Fruit fly (Drosophila melanogaster) whole organism, embryonic: Measurements from ENCODE around the gene CG5326.

ENCODE experiments used
- Bteb2 ChIP-seq: fragments of 200-800 bp; sonication (Bioruptor generic); optimal IDR thresholded peaks from 2 replicates; lab custom pipeline; 2016; ENCODE audit warnings: missing biosample characterization, missing genetic modification characterization
- CG10147 ChIP-seq: fragments of 200-800 bp; sonication (Bioruptor generic); optimal IDR thresholded peaks from 2 replicates; lab custom pipeline; 2019; ENCODE audit warnings: missing biosample characterization, mild to moderate bottlenecking, missing genetic modification characterization, moderate library complexity
- CG1024 ChIP-seq: fragments of 200-800 bp; sonication (Bioruptor generic); IDR thresholded peaks from 2 replicates; pipeline ENCODE4 v1.3.6; 2022; ENCODE audit warnings: missing biosample characterization, missing genetic modification characterization
- CG11093 ChIP-seq: fragments of 200-800 bp; sonication (Bioruptor generic); IDR thresholded peaks from 3 replicates; pipeline ENCODE4 v1.3.6; 2022; ENCODE audit warnings: missing biosample characterization, missing genetic modification characterization
- CG11696 ChIP-seq: fragments of 200-800 bp; sonication (Bioruptor generic); IDR thresholded peaks from 2 replicates; pipeline ENCODE4 v1.3.6; 2022; ENCODE audit warnings: missing biosample characterization, missing genetic modification characterization
- CG12299 ChIP-seq: fragments of 200-800 bp; sonication (Bioruptor generic); optimal IDR thresholded peaks from 2 replicates; lab custom pipeline; 2018; ENCODE audit warnings: missing biosample characterization, mild to moderate bottlenecking, missing genetic modification characterization
- CG13624 ChIP-seq: fragments of 200-800 bp; sonication (Bioruptor generic); optimal IDR thresholded peaks from 2 replicates; lab custom pipeline; 2016; ENCODE audit warnings: missing biosample characterization, missing genetic modification characterization
- CG13775 ChIP-seq: fragments of 200-800 bp; sonication (Bioruptor generic); optimal IDR thresholded peaks from 3 replicates; lab custom pipeline; 2017; ENCODE audit warnings: missing biosample characterization, mild to moderate bottlenecking, missing genetic modification characterization
- CG13894 ChIP-seq: fragments of 200-800 bp; sonication (Bioruptor generic); optimal IDR thresholded peaks from 3 replicates; lab custom pipeline; 2018; ENCODE audit warnings: missing biosample characterization, mild to moderate bottlenecking, missing genetic modification characterization, moderate library complexity
- CG14441 ChIP-seq: fragments of 200-800 bp; sonication (Bioruptor generic); IDR thresholded peaks from 2 replicates; pipeline ENCODE4 v1.3.6; 2022; ENCODE audit warnings: missing biosample characterization, missing genetic modification characterization
- CG16779 ChIP-seq: fragments of 200-800 bp; sonication (Bioruptor generic); IDR thresholded peaks from 2 replicates; pipeline ENCODE4 v1.3.6; 2022; ENCODE audit warnings: missing biosample characterization, missing genetic modification characterization
- CG17612 ChIP-seq: fragments of 200-800 bp; sonication (Bioruptor generic); IDR thresholded peaks from 2 replicates; pipeline ENCODE4 v1.3.6; 2022; ENCODE audit warnings: missing biosample characterization, missing genetic modification characterization
- CG18599 ChIP-seq: fragments of 200-800 bp; sonication (Bioruptor generic); optimal IDR thresholded peaks from 3 replicates; lab custom pipeline; 2017; ENCODE audit warnings: missing biosample characterization, missing genetic modification characterization, mild to moderate bottlenecking, moderate library complexity, missing genetic modification reagents
- CG18619 ChIP-seq: fragments of 200-800 bp; sonication (Bioruptor generic); optimal IDR thresholded peaks from 3 replicates; lab custom pipeline; 2017; ENCODE audit warnings: missing biosample characterization, mild to moderate bottlenecking, missing genetic modification characterization
- CG2120 ChIP-seq: fragments of 200-800 bp; sonication (Bioruptor generic); optimal IDR thresholded peaks from 3 replicates; lab custom pipeline; 2016; ENCODE audit warnings: missing biosample characterization, missing genetic modification characterization
- CG2678 ChIP-seq: fragments of 200-800 bp; sonication (Bioruptor generic); optimal IDR thresholded peaks from 3 replicates; lab custom pipeline; 2019; ENCODE audit warnings: missing biosample characterization, mild to moderate bottlenecking, missing genetic modification characterization, moderate library complexity
- CG3407 ChIP-seq: fragments of 200-800 bp; sonication (Bioruptor generic); optimal IDR thresholded peaks from 2 replicates; lab custom pipeline; 2018; ENCODE audit warnings: missing biosample characterization, mild to moderate bottlenecking, missing genetic modification characterization
- CG4617 ChIP-seq: fragments of 200-800 bp; sonication (Bioruptor generic); optimal IDR thresholded peaks from 3 replicates; lab custom pipeline; 2016; ENCODE audit warnings: missing biosample characterization, missing genetic modification characterization, borderline replicate concordance
- CG4730 ChIP-seq: fragments of 200-800 bp; sonication (Bioruptor generic); IDR thresholded peaks from 2 replicates; pipeline ENCODE4 v1.3.6; 2022; ENCODE audit warnings: missing biosample characterization, missing genetic modification characterization
- CG7839 ChIP-seq: fragments of 200-800 bp; sonication (Bioruptor generic); optimal IDR thresholded peaks from 3 replicates; lab custom pipeline; 2018; ENCODE audit warnings: missing biosample characterization, mild to moderate bottlenecking, missing genetic modification characterization, moderate library complexity
- Chrac-16 ChIP-seq: fragments of 200-800 bp; sonication (Bioruptor generic); optimal IDR thresholded peaks from 3 replicates; lab custom pipeline; 2016; ENCODE audit warnings: missing biosample characterization, missing genetic modification characterization
- D ChIP-seq, 2 experiments: fragments of 200-800 bp in 1 of 2; fragments of >200 bp in 1 of 2; sonication (Bioruptor generic) in 1 of 2; optimal IDR thresholded peaks; 2 replicates in 1 of 2; 3 replicates in 1 of 2; lab custom pipeline; 2017; ENCODE audit warnings: mild to moderate bottlenecking in 1 of 2, missing biosample characterization in 1 of 2, missing genetic modification characterization in 1 of 2, missing genetic modification reagents in 1 of 2
- Dbx ChIP-seq: fragments of 200-800 bp; sonication (Bioruptor generic); IDR thresholded peaks from 3 replicates; pipeline ENCODE4 v1.3.6; 2022; ENCODE audit warnings: missing biosample characterization, missing genetic modification characterization
- Jarid2 ChIP-seq: fragments of 200-800 bp; sonication (Bioruptor generic); optimal IDR thresholded peaks from 3 replicates; lab custom pipeline; 2017; ENCODE audit warnings: mild to moderate bottlenecking, missing biosample characterization, missing genetic modification reagents, missing genetic modification characterization
- Med ChIP-seq: fragments of 200-800 bp; sonication (Bioruptor generic); peaks from one replicate; lab custom pipeline; 2016; ENCODE audit warnings: missing biosample characterization, missing genetic modification characterization, mild to moderate bottlenecking, inconsistent platforms, moderate library complexity
- Meics ChIP-seq: fragments of 200-800 bp; sonication (Bioruptor generic); optimal IDR thresholded peaks from 2 replicates; lab custom pipeline; 2017; ENCODE audit warnings: missing biosample characterization, mild to moderate bottlenecking, missing genetic modification characterization
- NfI ChIP-seq: fragments of 200-800 bp; sonication (Bioruptor generic); optimal IDR thresholded peaks from 3 replicates; lab custom pipeline; 2018; ENCODE audit warnings: missing biosample characterization, mild to moderate bottlenecking, missing genetic modification characterization, moderate library complexity
- Oli ChIP-seq: fragments of 200-800 bp; sonication (Bioruptor generic); optimal IDR thresholded peaks from 2 replicates; lab custom pipeline; 2018; ENCODE audit warnings: missing biosample characterization, mild to moderate bottlenecking, missing genetic modification characterization, moderate library complexity
- Xbp1 ChIP-seq: fragments of 200-800 bp; sonication (Bioruptor generic); optimal IDR thresholded peaks from 3 replicates; lab custom pipeline; 2016; ENCODE audit warnings: missing biosample characterization, mild to moderate bottlenecking, missing genetic modification characterization
- ash1 ChIP-seq: fragments of 200-800 bp; sonication (Bioruptor generic); optimal IDR thresholded peaks from 2 replicates; lab custom pipeline; 2018; ENCODE audit warnings: missing biosample characterization, mild to moderate bottlenecking, missing genetic modification characterization
- az2 ChIP-seq: fragments of 200-800 bp; sonication (Bioruptor generic); optimal IDR thresholded peaks from 3 replicates; lab custom pipeline; 2016; ENCODE audit warnings: missing biosample characterization, missing genetic modification characterization
- bab2 ChIP-seq: fragments of 200-800 bp; sonication (Bioruptor generic); optimal IDR thresholded peaks from 2 replicates; lab custom pipeline; 2016; ENCODE audit warnings: missing biosample characterization, missing genetic modification characterization
- chn ChIP-seq: fragments of 200-800 bp; sonication (Bioruptor generic); optimal IDR thresholded peaks from 2 replicates; lab custom pipeline; 2016; ENCODE audit warnings: missing biosample characterization, missing genetic modification characterization
- croc ChIP-seq: fragments of 200-800 bp; sonication (Bioruptor generic); conservative IDR thresholded peaks from 3 replicates; pipeline ENCODE4 v1.3.6; 2022; ENCODE audit warnings: missing biosample characterization, missing genetic modification characterization
- dan ChIP-seq: fragments of 200-800 bp; sonication (Bioruptor generic); IDR thresholded peaks from 2 replicates; pipeline ENCODE4 v1.3.6; 2022; ENCODE audit warnings: missing biosample characterization, missing genetic modification characterization
- gro ChIP-seq: fragments of 200-800 bp; sonication (Bioruptor generic); optimal IDR thresholded peaks from 2 replicates; lab custom pipeline; 2016; ENCODE audit warnings: missing biosample characterization, missing genetic modification characterization
- ham ChIP-seq: fragments of 200-800 bp; sonication (Bioruptor generic); IDR thresholded peaks from 2 replicates; pipeline ENCODE4 v1.3.6; 2022; ENCODE audit warnings: missing biosample characterization, missing genetic modification characterization
- hkb ChIP-seq, 2 experiments: fragments of 200-800 bp in 1 of 2; fragments of >200 bp in 1 of 2; sonication (Bioruptor generic) in 1 of 2; IDR thresholded peaks in 1 of 2; optimal IDR thresholded peaks in 1 of 2; 2 replicates each; pipeline versions ENCODE4 v1.3.6 to Lab custom; 2017 to 2022; ENCODE audit warnings: missing biosample characterization in 1 of 2, missing genetic modification characterization in 1 of 2
- inv ChIP-seq: fragments of 200-800 bp; sonication (Bioruptor generic); IDR thresholded peaks from 2 replicates; pipeline ENCODE4 v1.3.6; 2022; ENCODE audit warnings: missing biosample characterization, missing genetic modification characterization; ENCODE audit not compliant: partially characterized antibody
- jing ChIP-seq: fragments of 200-800 bp; sonication (Bioruptor generic); optimal IDR thresholded peaks from 2 replicates; lab custom pipeline; 2018; ENCODE audit warnings: missing biosample characterization, mild to moderate bottlenecking, missing genetic modification characterization
- kay ChIP-seq: fragments of 200-800 bp; sonication (Bioruptor generic); optimal IDR thresholded peaks from 2 replicates; lab custom pipeline; 2016; ENCODE audit warnings: missing biosample characterization, missing genetic modification characterization
- nerfin-1 ChIP-seq: fragments of 200-800 bp; sonication (Bioruptor generic); optimal IDR thresholded peaks from 3 replicates; lab custom pipeline; 2019; ENCODE audit warnings: missing biosample characterization, mild to moderate bottlenecking, missing genetic modification characterization, moderate library complexity
- p53 ChIP-seq: fragments of 200-800 bp; sonication (Bioruptor generic); optimal IDR thresholded peaks from 2 replicates; lab custom pipeline; 2016; ENCODE audit warnings: missing biosample characterization, missing genetic modification characterization
- pho ChIP-seq: fragments of 200-800 bp; sonication (Bioruptor generic); optimal IDR thresholded peaks from 2 replicates; lab custom pipeline; 2016; ENCODE audit warnings: missing biosample characterization, missing genetic modification characterization
- phol ChIP-seq: fragments of 200-800 bp; sonication (Bioruptor generic); optimal IDR thresholded peaks from 3 replicates; lab custom pipeline; 2018; ENCODE audit warnings: missing biosample characterization, mild to moderate bottlenecking, missing genetic modification characterization, moderate library complexity
- row ChIP-seq: fragments of 200-800 bp; sonication (Bioruptor generic); IDR thresholded peaks from 3 replicates; pipeline ENCODE4 v1.3.6; 2022; ENCODE audit warnings: missing biosample characterization, missing genetic modification characterization
- sisA ChIP-seq: fragments of 200-800 bp; sonication (Bioruptor generic); IDR thresholded peaks from 2 replicates; pipeline ENCODE4 v1.3.6; 2022; ENCODE audit warnings: missing biosample characterization, missing genetic modification characterization
- twi ChIP-seq: fragments of 200-800 bp; optimal IDR thresholded peaks from 2 replicates; lab custom pipeline; 2019; ENCODE audit warnings: missing biosample characterization, mild to moderate bottlenecking, missing genetic modification characterization, moderate library complexity
- zen ChIP-seq: fragments of 200-800 bp; sonication (Bioruptor generic); optimal IDR thresholded peaks from 3 replicates; lab custom pipeline; 2018; ENCODE audit warnings: missing biosample characterization, mild to moderate bottlenecking, missing genetic modification characterization, moderate library complexity

Gene CG5326

DNA sequence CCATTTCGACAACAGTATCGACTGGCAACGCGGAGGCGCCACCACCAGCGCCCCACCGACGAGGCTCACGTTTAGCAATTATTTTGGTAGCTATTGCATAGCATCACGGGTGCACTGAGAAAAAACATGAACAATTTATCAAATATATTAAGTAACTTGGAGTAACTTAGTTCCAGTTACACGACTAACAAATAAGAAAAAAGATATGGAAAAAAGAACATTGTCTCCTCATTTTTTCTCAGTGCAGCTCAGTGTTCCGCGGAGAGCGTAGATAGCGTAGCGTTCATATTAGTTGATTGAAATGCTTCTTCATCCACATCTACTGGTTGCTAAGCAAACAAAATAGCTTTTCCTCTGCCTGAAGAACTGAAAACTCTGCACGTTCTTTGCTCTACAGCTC, 24.3 kb downstream of the CG5326 start (continued):
- TF ChIP-seq phol (tag; lab: Kevin White, UChicago) (peak; percentile 12), CG13624 (GFP tag; lab: Kevin White, UChicago) (no peak), twi (tag; lab: Kevin White, UChicago) (no peak), row (peak; percentile 29; the same call in 1 of the 3 replicates), CG2678 (tag; lab: Kevin White, UChicago) (peak; percentile 2), CG13775 (GFP tag; lab: Kevin White, UChicago) (no peak), CG17612 (GFP tag; lab: Robert Waterston, UW) (0 out of 2 replicates have a peak, but pooled peaks have one; percentile 12), Dbx (GFP tag; lab: Robert Waterston, UW) (0 out of 3 replicates have a peak, but pooled peaks have one; percentile 11), CG11093 (GFP tag; lab: Robert Waterston, UW) (no peak), CG2120 (GFP tag; lab: Kevin White, UChicago) (peak; percentile 33), hkb (optimal IDR thresholded peaks at IDR 0.05; lab: Kevin White, UChicago) (no peak), hkb (GFP tag; IDR thresholded peaks at IDR 0.05; lab: Robert Waterston, UW) (0 out of 2 replicates have a peak, but pooled peaks have one; percentile 17), ham (GFP tag; lab: Robert Waterston, UW) (no peak), Oli (tag; lab: Kevin White, UChicago) (peak; percentile 10), zen (no peak), kay (GFP tag; lab: Kevin White, UChicago) (no peak), az2 (GFP tag; lab: Kevin White, UChicago) (no peak), CG7839 (tag; lab: Kevin White, UChicago) (peak; percentile 15), sisA (peak; percentile 35)

DNA sequence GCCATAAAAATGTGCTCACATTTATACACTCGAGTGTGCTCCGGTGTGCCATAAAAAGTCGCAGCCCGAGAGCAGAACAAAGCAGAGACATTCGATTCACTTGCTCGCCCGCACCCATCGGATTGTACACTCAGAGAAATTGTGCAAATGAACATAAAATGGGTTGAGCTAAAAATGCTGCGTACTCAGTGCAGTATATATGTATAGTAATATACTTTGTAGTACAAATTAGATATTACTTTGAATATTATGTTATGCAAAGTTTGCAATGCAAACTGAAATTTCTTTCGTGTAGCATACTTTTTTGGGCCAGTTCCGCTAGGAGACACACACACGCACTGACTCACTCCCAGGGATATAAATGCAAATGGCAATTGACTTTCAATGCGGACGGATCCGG, 36.1 kb downstream of the CG5326 start:
- TF ChIP-seq p53 (GFP tag; lab: Kevin White, UChicago) (no peak), CG4617 (GFP tag; lab: Kevin White, UChicago) (no peak), CG10147 (peak; percentile 17), CG18619 (peak; percentile 0), Jarid2 (GFP tag; lab: Kevin White, UChicago) (no peak), Meics (GFP tag; lab: Kevin White, UChicago) (peak; percentile 56), D (optimal IDR thresholded peaks at IDR 0.05; lab: Kevin White, UChicago) (no peak), D (GFP tag; optimal IDR thresholded peaks at IDR 0.05; lab: Kevin White, UChicago) (no peak), CG13894 (tag; lab: Kevin White, UChicago) (peak; percentile 48), Xbp1 (GFP tag; lab: Kevin White, UChicago) (no peak), bab2 (no peak), CG16779 (GFP tag; lab: Robert Waterston, UW) (no peak), gro (GFP tag; lab: Kevin White, UChicago) (no peak), CG14441 (GFP tag; lab: Robert Waterston, UW) (no peak), Bteb2 (GFP tag; lab: Kevin White, UChicago) (no peak), CG4730 (GFP tag; lab: Robert Waterston, UW) (0 out of 2 replicates have a peak, but pooled peaks have one; percentile 21), croc (GFP tag; lab: Robert Waterston, UW) (no peak), dan (GFP tag; lab: Robert Waterston, UW) (no peak), jing (no peak), CG12299 (tag; lab: Kevin White, UChicago) (no peak), pho (GFP tag; lab: Kevin White, UChicago) (peak; percentile 14), NfI (peak; percentile 12), row (peak; percentile 48; the same call in 2 of the 3 replicates), CG1024 (GFP tag; lab: Robert Waterston, UW) (no peak), Chrac-16 (no peak), nerfin-1 (tag; lab: Kevin White, UChicago) (no peak), Med (GFP tag; lab: Kevin White, UChicago) (peak; percentile 72), ash1 (no peak), CG11696 (GFP tag; lab: Robert Waterston, UW) (no peak), CG18599 (peak; percentile 76), CG3407 (GFP tag; lab: Kevin White, UChicago) (no peak), inv (GFP tag; lab: Robert Waterston, UW) (no peak), chn (no peak)
